Worm (Caenorhabditis elegans): ENCODE measurements around the gene ntl-3.

- TF ChIP-seq pag-3 (tag; optimal IDR thresholded peaks at IDR 0.05; ENCODE audit: borderline replicate concordance) (no peak), ceh-31 (tag; optimal IDR thresholded peaks at IDR 0.05) (no peak)
These were observed 10.6 kb upstream of the ntl-3 start for ce11 chrIII:11856852-11857251.
